Worm (Caenorhabditis elegans): ENCODE data around the gene cfap-36.

- TF ChIP-seq egl-44 (GFP tag; IDR thresholded peaks at IDR 0.05) (no peak), efl-1 (GFP tag; optimal IDR thresholded peaks at IDR 0.05) (peak; percentile 68), unc-62 (GFP tag; optimal IDR thresholded peaks at IDR 0.05) (no peak), pha-4 (tag; optimal IDR thresholded peaks at IDR 0.05) (no peak), ama-1 (optimal IDR thresholded peaks at IDR 0.05) (no peak), ama-1 (GFP tag; optimal IDR thresholded peaks at IDR 0.05) (no peak), lsl-1 (GFP tag; optimal IDR thresholded peaks at IDR 0.05) (no peak)
Observed at ce11 chrV:156044-156869, 15.8 kb downstream of the cfap-36 start, which contains the start of gene ttb-1.
